Worm (Caenorhabditis elegans): ENCODE measurements around the gene ipla-3.

- no peak for TF ChIP-seq unc-62 (GFP tag; optimal IDR thresholded peaks at IDR 0.05)
- no peak for TF ChIP-seq hlh-4 (tag; optimal IDR thresholded peaks at IDR 0.05)
- no peak for TF ChIP-seq nhr-11 (tag; optimal IDR thresholded peaks at IDR 0.05)
- no peak for TF ChIP-seq zag-1 (tag; optimal IDR thresholded peaks at IDR 0.05)
- no peak for TF ChIP-seq swsn-7 (tag; optimal IDR thresholded peaks at IDR 0.05)
- TF ChIP-seq nhr-76 (tag; optimal IDR thresholded peaks at IDR 0.05), result no peak
- no peak for TF ChIP-seq elt-2 (tag; optimal IDR thresholded peaks at IDR 0.05)
- no peak for TF ChIP-seq ztf-11 (tag; optimal IDR thresholded peaks at IDR 0.05)
- TF ChIP-seq lir-3 (tag; optimal IDR thresholded peaks at IDR 0.05; ENCODE audit: poor library complexity), result no peak
- no peak for TF ChIP-seq aha-1 (tag; optimal IDR thresholded peaks at IDR 0.05)
- TF ChIP-seq ceh-82 (tag; optimal IDR thresholded peaks at IDR 0.05), result no peak
These were observed 58.4 kb downstream of the ipla-3 start for ce11 chrV:20670625-20671024.
